Worm (Caenorhabditis elegans): ENCODE results near the gene isy-1.
A peak's percentile ranks its signal among the peaks of the same experiment; 100 is the strongest.

isy-1 gene

DNA sequence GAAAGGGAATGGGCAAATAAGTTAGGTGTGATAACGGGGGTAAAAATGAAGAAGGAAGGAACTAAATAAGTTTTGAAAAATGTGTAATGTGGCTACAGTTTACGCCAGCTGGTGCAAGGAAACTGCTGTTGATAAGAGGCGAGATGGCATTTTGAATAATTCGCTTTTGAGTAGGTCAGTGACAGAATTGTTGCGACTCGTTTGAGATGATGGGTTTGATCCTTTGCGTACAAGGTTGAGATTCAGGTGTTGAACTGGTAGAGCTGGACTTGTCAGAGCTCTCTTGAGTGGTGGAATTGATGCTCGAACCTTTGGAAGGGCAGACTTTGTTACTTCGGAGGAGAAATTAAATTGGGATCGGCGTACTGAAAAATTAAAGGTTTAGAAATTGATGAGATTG, 11.3 kb upstream of the isy-1 start:
- TF ChIP-seq nhr-80 (tag; optimal IDR thresholded peaks at IDR 0.05) (peak; percentile 13), lin-26 (GFP tag; IDR thresholded peaks at IDR 0.05) (0 out of 2 replicates have a peak, but pooled peaks have one; percentile 30), let-526 (GFP tag; IDR thresholded peaks at IDR 0.05) (no peak)

DNA sequence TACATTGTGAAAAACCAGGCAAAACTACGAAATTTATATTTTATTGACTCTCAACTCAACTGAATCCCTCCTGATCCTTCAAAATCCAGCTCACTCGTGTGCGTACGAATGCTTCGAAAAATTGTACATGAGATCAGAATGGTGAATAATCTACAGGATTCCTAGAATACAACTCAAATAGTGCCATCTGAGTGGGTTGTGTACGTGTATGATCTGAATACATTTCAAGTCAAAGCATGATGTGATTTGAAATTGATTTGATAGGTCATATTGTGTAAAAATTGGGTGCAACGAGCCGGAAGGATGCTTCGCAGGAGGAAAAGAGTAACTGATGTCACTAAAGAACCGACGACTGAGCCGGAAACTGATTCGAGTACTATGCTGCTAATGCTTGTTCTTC, 10.3 kb upstream of the isy-1 start:
- TF ChIP-seq F55B11.4 (tag; optimal IDR thresholded peaks at IDR 0.05; ENCODE audit: borderline replicate concordance, insufficient read depth) (no peak), B0261.1 (tag; optimal IDR thresholded peaks at IDR 0.05) (no peak), dox-1 (GFP tag; IDR thresholded peaks at IDR 0.05) (no peak), ccch-3 (GFP tag; optimal IDR thresholded peaks at IDR 0.05) (no peak), gei-17 (GFP tag; optimal IDR thresholded peaks at IDR 0.05) (no peak), mcd-1 (GFP tag; IDR thresholded peaks at IDR 0.05) (no peak), attf-5 (GFP tag; optimal IDR thresholded peaks at IDR 0.05) (no peak), zfh-2 (GFP tag; conservative IDR thresholded peaks at IDR 0.05) (no peak), unc-62 (GFP tag; optimal IDR thresholded peaks at IDR 0.05) (no peak), nfyb-1 (GFP tag; IDR thresholded peaks at IDR 0.05) (no peak), madf-8 (GFP tag; conservative IDR thresholded peaks at IDR 0.05) (no peak), ztf-26 (tag; optimal IDR thresholded peaks at IDR 0.05) (no peak), lin-54 (GFP tag; optimal IDR thresholded peaks at IDR 0.05) (no peak)

DNA sequence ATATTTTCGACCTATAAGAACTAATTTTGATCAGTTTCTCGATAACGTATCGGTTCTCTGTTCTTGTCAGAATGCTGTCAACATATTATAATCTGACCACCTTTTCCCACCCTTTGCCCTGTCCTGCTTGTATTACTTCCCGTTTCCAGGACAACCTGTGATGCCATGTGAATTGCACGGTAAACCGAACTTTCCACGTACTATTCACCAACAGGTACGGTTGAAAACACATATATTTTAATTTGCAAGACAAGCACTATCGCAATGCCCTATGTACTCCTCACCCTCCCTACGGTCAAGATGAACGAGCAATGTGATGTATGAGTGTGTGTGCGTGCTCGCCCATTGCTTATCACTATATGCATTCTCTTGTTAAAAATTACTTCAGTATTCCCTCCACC, 8.6 kb upstream of the isy-1 start:
- TF ChIP-seq rpc-1 (optimal IDR thresholded peaks at IDR 0.05) = no peak
- no peak for TF ChIP-seq rpc-1 (tag; optimal IDR thresholded peaks at IDR 0.05)
- TF ChIP-seq F52B5.7 (tag; optimal IDR thresholded peaks at IDR 0.05) = no peak
- no peak for TF ChIP-seq hmg-20 (GFP tag; IDR thresholded peaks at IDR 0.05)
- no peak for TF ChIP-seq ztf-28 (GFP tag; IDR thresholded peaks at IDR 0.05)
- TF ChIP-seq pha-4 (tag; optimal IDR thresholded peaks at IDR 0.05) = no peak
- TF ChIP-seq tbp1 (GFP tag; optimal IDR thresholded peaks at IDR 0.05) = peak; percentile 2
- TF ChIP-seq tlf-1 (GFP tag; optimal IDR thresholded peaks at IDR 0.05) = no peak
- no peak for TF ChIP-seq ztf-3 (GFP tag; optimal IDR thresholded peaks at IDR 0.05)
- peak in 1 of 2 experiments; percentile 74 for TF ChIP-seq let-607 (tag; optimal IDR thresholded peaks at IDR 0.05)
- TF ChIP-seq him-1 (tag; optimal IDR thresholded peaks at IDR 0.05) = no peak
- no peak for TF ChIP-seq nhr-27 (tag; optimal IDR thresholded peaks at IDR 0.05)
- no peak for TF ChIP-seq F55B11.4 (tag; optimal IDR thresholded peaks at IDR 0.05; ENCODE audit: borderline replicate concordance, insufficient read depth)
- TF ChIP-seq Y53F4B.3 (GFP tag; IDR thresholded peaks at IDR 0.05) = no peak
- no peak for TF ChIP-seq somi-1 (GFP tag; optimal IDR thresholded peaks at IDR 0.05)
- TF ChIP-seq F10E7.11 (tag; optimal IDR thresholded peaks at IDR 0.05) = no peak
- TF ChIP-seq nfya-1 (tag; optimal IDR thresholded peaks at IDR 0.05; ENCODE audit: borderline replicate concordance, insufficient read depth) = no peak
- TF ChIP-seq nhr-90 (tag; optimal IDR thresholded peaks at IDR 0.05) = peak; percentile 62
- TF ChIP-seq ceh-100 (GFP tag; IDR thresholded peaks at IDR 0.05) = no peak
- no peak for TF ChIP-seq sdz-38 (tag; optimal IDR thresholded peaks at IDR 0.05)
- no peak for TF ChIP-seq akir-1 (GFP tag; optimal IDR thresholded peaks at IDR 0.05)
- no peak for TF ChIP-seq F23B12.7 (tag; optimal IDR thresholded peaks at IDR 0.05; ENCODE audit: insufficient read depth)
- no peak for TF ChIP-seq ceh-79 (tag; optimal IDR thresholded peaks at IDR 0.05)
- TF ChIP-seq dox-1 (GFP tag; IDR thresholded peaks at IDR 0.05) = peak; percentile 60
- TF ChIP-seq bed-2 (GFP tag; IDR thresholded peaks at IDR 0.05) = no peak
- TF ChIP-seq nhr-80 (tag; optimal IDR thresholded peaks at IDR 0.05) = peak; percentile 99
- TF ChIP-seq C17E4.6 (GFP tag; IDR thresholded peaks at IDR 0.05) = no peak
- no peak for TF ChIP-seq egl-18 (GFP tag; IDR thresholded peaks at IDR 0.05)
- no peak for TF ChIP-seq snpc-3.4 (tag; optimal IDR thresholded peaks at IDR 0.05)
- no peak for TF ChIP-seq nhr-179 (tag; optimal IDR thresholded peaks at IDR 0.05)
- peak; percentile 73 for TF ChIP-seq ets-4 (GFP tag; optimal IDR thresholded peaks at IDR 0.05)
- TF ChIP-seq pbrm-1 (GFP tag; IDR thresholded peaks at IDR 0.05) = 0 out of 2 replicates have a peak, but pooled peaks have one; percentile 7
- no peak for TF ChIP-seq F57C9.4 (tag; optimal IDR thresholded peaks at IDR 0.05)
- TF ChIP-seq B0019.2 (GFP tag; conservative IDR thresholded peaks at IDR 0.05) = no peak

Data from whole organism, young adult.